Worm (Caenorhabditis elegans): ENCODE measurements around the gene F16B4.7.
"Not testable (repeated sequence)": the region's sequence is repeated elsewhere in the genome, so short reads cannot be mapped to it uniquely, and the experiment has no call there.

Gene F16B4.7

DNA sequence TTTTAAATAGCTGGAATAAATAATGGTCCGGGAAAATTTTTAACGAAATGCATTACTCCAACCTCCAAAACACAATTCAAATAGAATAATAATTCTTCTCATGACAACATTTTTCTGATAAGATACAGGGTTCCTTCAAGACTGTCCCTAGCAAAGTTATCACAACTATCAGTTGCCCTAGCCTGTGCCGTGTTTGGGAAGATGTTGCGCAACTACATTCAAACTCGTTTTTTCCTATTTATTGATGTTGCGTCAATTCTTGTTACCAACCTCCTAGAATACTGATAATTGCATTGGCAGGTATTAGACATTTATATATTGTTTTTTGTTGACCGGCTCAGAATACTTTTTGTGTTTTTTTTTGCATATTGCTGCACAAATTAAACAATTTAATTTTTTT, 30.4 kb upstream of the F16B4.7 start:
- no peak for TF ChIP-seq snpc-4 (GFP tag; optimal IDR thresholded peaks at IDR 0.05)
- TF ChIP-seq snpc-4 (tag; optimal IDR thresholded peaks at IDR 0.05): no peak
- TF ChIP-seq ceh-79 (tag; optimal IDR thresholded peaks at IDR 0.05): no peak
- TF ChIP-seq xnd-1 (tag; optimal IDR thresholded peaks at IDR 0.05): no peak
- TF ChIP-seq B0035.1 (tag; optimal IDR thresholded peaks at IDR 0.05): no peak
- no peak for TF ChIP-seq F10E7.11 (tag; optimal IDR thresholded peaks at IDR 0.05)
- TF ChIP-seq rpc-1 (optimal IDR thresholded peaks at IDR 0.05): no peak
- TF ChIP-seq rpc-1 (tag; optimal IDR thresholded peaks at IDR 0.05): no peak
- no peak for TF ChIP-seq attf-3 (GFP tag; conservative IDR thresholded peaks at IDR 0.05)
- TF ChIP-seq ztf-28 (GFP tag; IDR thresholded peaks at IDR 0.05): no peak
- no peak for TF ChIP-seq bed-2 (GFP tag; IDR thresholded peaks at IDR 0.05)
- no peak for TF ChIP-seq F57A8.1 (GFP tag; optimal IDR thresholded peaks at IDR 0.05)
- TF ChIP-seq nfyb-1 (GFP tag; IDR thresholded peaks at IDR 0.05): no peak
- no peak for TF ChIP-seq B0336.3 (GFP tag; IDR thresholded peaks at IDR 0.05)
- TF ChIP-seq rec-8 (tag; optimal IDR thresholded peaks at IDR 0.05): no peak
- no peak for TF ChIP-seq madf-6 (GFP tag; IDR thresholded peaks at IDR 0.05)
- TF ChIP-seq attf-6 (GFP tag; IDR thresholded peaks at IDR 0.05): no peak

DNA sequence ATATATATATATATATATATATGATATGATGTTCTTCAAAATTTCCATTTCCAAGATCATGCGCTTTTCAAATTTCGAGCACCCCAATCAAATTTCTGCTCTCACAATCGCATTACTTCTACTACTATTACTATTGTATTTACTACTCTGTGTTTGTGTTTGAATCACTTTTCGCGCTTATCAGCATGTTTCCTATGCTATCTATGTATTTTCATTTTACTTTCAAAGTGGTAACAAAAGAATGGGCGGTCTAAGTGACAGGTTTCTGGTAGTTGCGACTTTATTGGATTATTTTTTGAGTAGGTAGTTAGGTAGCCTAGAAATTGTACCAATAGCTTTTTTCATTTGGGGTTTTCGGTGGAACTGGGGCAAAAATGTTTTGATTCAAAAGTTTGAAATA, 27.4 kb upstream of the F16B4.7 start:
- TF ChIP-seq ztf-18 (tag; optimal IDR thresholded peaks at IDR 0.05): no peak
- no peak for TF ChIP-seq bed-1 (GFP tag; IDR thresholded peaks at IDR 0.05)
- no peak for TF ChIP-seq F22D6.2 (tag; optimal IDR thresholded peaks at IDR 0.05)
- no peak for TF ChIP-seq F57A8.1 (GFP tag; optimal IDR thresholded peaks at IDR 0.05)
- TF ChIP-seq ztf-6 (GFP tag; IDR thresholded peaks at IDR 0.05): no peak
- TF ChIP-seq F23B12.7 (tag; optimal IDR thresholded peaks at IDR 0.05; ENCODE audit: insufficient read depth): no peak
- no peak for TF ChIP-seq athp-1 (tag; optimal IDR thresholded peaks at IDR 0.05)
- TF ChIP-seq ZK185.1 (tag; optimal IDR thresholded peaks at IDR 0.05; ENCODE audit: poor library complexity, severe bottlenecking): no peak
- TF ChIP-seq F39B2.1 (GFP tag; IDR thresholded peaks at IDR 0.05): no peak
- TF ChIP-seq atf-7 (tag; optimal IDR thresholded peaks at IDR 0.05): no peak
- no peak for TF ChIP-seq Y95B8A.8 (GFP tag; IDR thresholded peaks at IDR 0.05)
- TF ChIP-seq chd-7 (tag; optimal IDR thresholded peaks at IDR 0.05): no peak
- no peak for TF ChIP-seq C06A6.2 (GFP tag; conservative IDR thresholded peaks at IDR 0.05)
- no peak for TF ChIP-seq F10E7.11 (tag; optimal IDR thresholded peaks at IDR 0.05)
- no peak for TF ChIP-seq hmg-20 (GFP tag; IDR thresholded peaks at IDR 0.05)
- no peak for TF ChIP-seq Y53F4B.3 (GFP tag; IDR thresholded peaks at IDR 0.05)
- TF ChIP-seq ets-4 (GFP tag; optimal IDR thresholded peaks at IDR 0.05): no peak

DNA sequence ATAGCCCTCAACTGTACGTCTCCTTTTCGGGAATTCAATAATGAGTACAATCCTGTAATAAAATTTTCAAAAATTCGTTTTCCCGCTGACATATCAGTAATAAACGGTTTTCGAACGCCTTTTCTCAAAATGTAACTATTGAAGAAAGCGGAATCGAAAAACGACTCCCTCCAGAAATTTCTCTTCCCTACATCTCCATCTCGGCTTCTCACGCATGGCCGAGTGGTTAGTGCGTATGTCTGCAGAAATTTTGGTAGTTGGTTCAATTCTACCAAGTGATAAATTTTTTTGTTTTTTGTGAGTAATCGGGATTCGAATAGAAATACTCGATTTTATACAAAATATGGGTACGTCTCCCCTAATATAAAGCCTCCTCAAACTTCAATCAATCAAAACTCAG, 24.3 kb upstream of the F16B4.7 start:
- TF ChIP-seq cebp-2 (GFP tag; IDR thresholded peaks at IDR 0.05): peak; percentile 80; the same call in 1 of the 2 replicates
- TF ChIP-seq nhr-120 (GFP tag; IDR thresholded peaks at IDR 0.05): 0 out of 2 replicates have a peak, but pooled peaks have one; percentile 85
- TF ChIP-seq B0261.1 (tag; optimal IDR thresholded peaks at IDR 0.05): peak; percentile 57
- TF ChIP-seq C17E4.6 (GFP tag; IDR thresholded peaks at IDR 0.05): 0 out of 2 replicates have a peak, but pooled peaks have one; percentile 37
- TF ChIP-seq rcor-1 (GFP tag; IDR thresholded peaks at IDR 0.05): peak; percentile 67; the same call in 1 of the 2 replicates
- peak; percentile 41; the same call in 1 of the 2 replicates for TF ChIP-seq attf-6 (GFP tag; IDR thresholded peaks at IDR 0.05)
- TF ChIP-seq egl-44 (GFP tag; IDR thresholded peaks at IDR 0.05): peak; percentile 85
- TF ChIP-seq pbrm-1 (GFP tag; IDR thresholded peaks at IDR 0.05): peak; percentile 36; the same call in 1 of the 2 replicates
- not testable (repeated sequence) for TF ChIP-seq rpc-1 (optimal IDR thresholded peaks at IDR 0.05)
- TF ChIP-seq rpc-1 (tag; optimal IDR thresholded peaks at IDR 0.05): peak; percentile 49
- peak; percentile 83 for TF ChIP-seq tbp1 (GFP tag; optimal IDR thresholded peaks at IDR 0.05)
- 0 out of 2 replicates have a peak, but pooled peaks have one; percentile 50 for TF ChIP-seq ceh-40 (GFP tag; IDR thresholded peaks at IDR 0.05)
- 0 out of 2 replicates have a peak, but pooled peaks have one; percentile 14 for TF ChIP-seq aptf-3 (GFP tag; IDR thresholded peaks at IDR 0.05)
- peak; percentile 59; the same call in 1 of the 2 replicates for TF ChIP-seq hmg-20 (GFP tag; IDR thresholded peaks at IDR 0.05)

Data from whole organism, young adult.